Worm (Caenorhabditis elegans): Measurements from ENCODE around the gene C13A10.1.

C13A10.1 gene

ce11 chrII:1309892-1310516, 45.4 kb downstream of the C13A10.1 start, which contains the start of the genes alh-6 and fcho-1:
Gene alh-6, minus strand, starts transcription at chrII:1310133.
Gene fcho-1, plus strand, starts transcription at chrII:1310515.
- TF ChIP-seq ceh-82 (tag; optimal IDR thresholded peaks at IDR 0.05) = peak in 1 of 3 experiments; percentile 11
- TF ChIP-seq F16B12.6 (tag; optimal IDR thresholded peaks at IDR 0.05) = no peak
- no peak for TF ChIP-seq aly-2 (tag; optimal IDR thresholded peaks at IDR 0.05)
- TF ChIP-seq C34B4.2 (tag; optimal IDR thresholded peaks at IDR 0.05) = no peak
- peak in 1 of 2 experiments; percentile 24 for TF ChIP-seq lsy-2 (tag; optimal IDR thresholded peaks at IDR 0.05)
- no peak for TF ChIP-seq tlp-1 (tag; optimal IDR thresholded peaks at IDR 0.05)
- TF ChIP-seq lin-15B (tag; optimal IDR thresholded peaks at IDR 0.05) = peak; percentile 32
- peak in 1 of 2 experiments; percentile 19 for TF ChIP-seq mdl-1 (tag; optimal IDR thresholded peaks at IDR 0.05)
- no peak for TF ChIP-seq unc-130 (tag; optimal IDR thresholded peaks at IDR 0.05)
- peak; percentile 28 to 46 for TF ChIP-seq lin-35 (GFP tag; optimal IDR thresholded peaks at IDR 0.05)
- TF ChIP-seq efl-1 (optimal IDR thresholded peaks at IDR 0.05) = peak; percentile 24 to 27
- TF ChIP-seq efl-1 (GFP tag; optimal IDR thresholded peaks at IDR 0.05 in 1 of 2) = peak in 1 of 2 experiments; percentile 36
- no peak for TF ChIP-seq sox-4 (tag; optimal IDR thresholded peaks at IDR 0.05)
- TF ChIP-seq lin-14 (GFP tag; optimal IDR thresholded peaks at IDR 0.05) = peak; percentile 63
- no peak for TF ChIP-seq pax-3 (tag; optimal IDR thresholded peaks at IDR 0.05)
- TF ChIP-seq elt-3 (tag; optimal IDR thresholded peaks at IDR 0.05) = peak in 1 of 6 experiments; percentile 8
- peak; percentile 25 for TF ChIP-seq nhr-47 (tag; optimal IDR thresholded peaks at IDR 0.05)
- TF ChIP-seq isw-1 (GFP tag; IDR thresholded peaks at IDR 0.05) = peak; percentile 14; the same call in 1 of the 2 replicates
- TF ChIP-seq skn-1 (tag; optimal IDR thresholded peaks at IDR 0.05) = peak; percentile 3
- peak; percentile 19 for TF ChIP-seq nhr-20 (tag; optimal IDR thresholded peaks at IDR 0.05)
- TF ChIP-seq alr-1 (tag; optimal IDR thresholded peaks at IDR 0.05; ENCODE audit: borderline replicate concordance) = no peak
- no peak for TF ChIP-seq nhr-85 (tag)
- peak in 1 of 3 experiments; percentile 40 for TF ChIP-seq dpl-1 (GFP tag; optimal IDR thresholded peaks at IDR 0.05)
- no peak for TF ChIP-seq grh-1 (GFP tag; IDR thresholded peaks at IDR 0.05)

- TF ChIP-seq ceh-82 (tag; optimal IDR thresholded peaks at IDR 0.05) (no peak), tlp-1 (tag; optimal IDR thresholded peaks at IDR 0.05) (no peak), ceh-90 (tag; optimal IDR thresholded peaks at IDR 0.05) (no peak), unc-86 (tag; optimal IDR thresholded peaks at IDR 0.05) (no peak), zip-4 (GFP tag; optimal IDR thresholded peaks at IDR 0.05) (no peak), swsn-7 (tag; optimal IDR thresholded peaks at IDR 0.05) (no peak), aly-2 (tag; optimal IDR thresholded peaks at IDR 0.05) (no peak), skn-1 (tag; optimal IDR thresholded peaks at IDR 0.05) (no peak), fkh-10 (GFP tag; optimal IDR thresholded peaks at IDR 0.05) (no peak), ztf-4 (tag; optimal IDR thresholded peaks at IDR 0.05) (no peak), nhr-11 (tag; optimal IDR thresholded peaks at IDR 0.05) (no peak)
Measured at ce11 chrII:1306550-1306949, 48.9 kb downstream of the C13A10.1 start.

ce11 chrII:1306036-1306435, 49.4 kb downstream of the C13A10.1 start, which contains the start of gene emc-2:
Gene emc-2, minus strand, starts transcription at chrII:1306136.
- no peak for TF ChIP-seq dpl-1 (GFP tag; optimal IDR thresholded peaks at IDR 0.05)
- no peak for TF ChIP-seq blmp-1 (tag; optimal IDR thresholded peaks at IDR 0.05)
- no peak for TF ChIP-seq nhr-12 (tag; optimal IDR thresholded peaks at IDR 0.05)
- no peak for TF ChIP-seq lin-14 (GFP tag; optimal IDR thresholded peaks at IDR 0.05)
- no peak for TF ChIP-seq ceh-63 (GFP tag; optimal IDR thresholded peaks at IDR 0.05)
- TF ChIP-seq sptf-1 (tag; optimal IDR thresholded peaks at IDR 0.05) = no peak
- TF ChIP-seq efl-1 (optimal IDR thresholded peaks at IDR 0.05) = no peak
- peak in 1 of 2 experiments; percentile 57 for TF ChIP-seq efl-1 (GFP tag; optimal IDR thresholded peaks at IDR 0.05 in 1 of 2)

ce11 chrII:1301554-1301953, 53.9 kb downstream of the C13A10.1 start, which contains the start of gene glb-31:
Gene glb-31, minus strand, starts transcription at chrII:1301654.
- TF ChIP-seq zag-1 (tag; optimal IDR thresholded peaks at IDR 0.05) (no peak), ceh-82 (tag; optimal IDR thresholded peaks at IDR 0.05) (no peak), efl-1 (optimal IDR thresholded peaks at IDR 0.05) (no peak), efl-1 (GFP tag; optimal IDR thresholded peaks at IDR 0.05 in 1 of 2) (no peak), skn-1 (tag; optimal IDR thresholded peaks at IDR 0.05) (no peak), C34B4.2 (tag; optimal IDR thresholded peaks at IDR 0.05) (no peak), jun-1 (tag; optimal IDR thresholded peaks at IDR 0.05) (no peak), sptf-1 (tag; optimal IDR thresholded peaks at IDR 0.05) (no peak), nhr-84 (tag; optimal IDR thresholded peaks at IDR 0.05) (no peak), ztf-4 (tag; optimal IDR thresholded peaks at IDR 0.05) (no peak), nhr-85 (tag) (no peak), zip-4 (GFP tag; optimal IDR thresholded peaks at IDR 0.05) (no peak), sup-37 (GFP tag; optimal IDR thresholded peaks at IDR 0.05) (no peak), fkh-8 (tag; optimal IDR thresholded peaks at IDR 0.05) (no peak), xbp-1 (tag; optimal IDR thresholded peaks at IDR 0.05) (no peak), ces-1 (GFP tag; optimal IDR thresholded peaks at IDR 0.05) (no peak), nhr-47 (tag; optimal IDR thresholded peaks at IDR 0.05) (no peak), unc-86 (tag; optimal IDR thresholded peaks at IDR 0.05) (no peak), lin-13 (GFP tag; optimal IDR thresholded peaks at IDR 0.05) (no peak), unc-30 (tag; optimal IDR thresholded peaks at IDR 0.05) (no peak)

All from whole organism, L1 larva.